Fruit fly (Drosophila melanogaster): ENCODE measurements around the gene CG34280.

Gene CG34280

dm6 chr3R:17412458-17413127 is 9.1 kb upstream of the CG34280 start, which contains the start of gene CG42821:
Gene CG42821 (plus strand): TSS chr3R:17413077.
- no peak for TF ChIP-seq CG17801 (GFP tag; optimal IDR thresholded peaks at IDR 0.05; ENCODE audit: partially characterized antibody)

- TF ChIP-seq CG17801 (GFP tag; optimal IDR thresholded peaks at IDR 0.05; ENCODE audit: partially characterized antibody), result no peak
These were observed 7.3 kb upstream of the CG34280 start, which contains the start of gene CG5863 for dm6 chr3R:17410808-17411207. Gene CG5863 (plus strand): TSS chr3R:17411108.

DNA sequence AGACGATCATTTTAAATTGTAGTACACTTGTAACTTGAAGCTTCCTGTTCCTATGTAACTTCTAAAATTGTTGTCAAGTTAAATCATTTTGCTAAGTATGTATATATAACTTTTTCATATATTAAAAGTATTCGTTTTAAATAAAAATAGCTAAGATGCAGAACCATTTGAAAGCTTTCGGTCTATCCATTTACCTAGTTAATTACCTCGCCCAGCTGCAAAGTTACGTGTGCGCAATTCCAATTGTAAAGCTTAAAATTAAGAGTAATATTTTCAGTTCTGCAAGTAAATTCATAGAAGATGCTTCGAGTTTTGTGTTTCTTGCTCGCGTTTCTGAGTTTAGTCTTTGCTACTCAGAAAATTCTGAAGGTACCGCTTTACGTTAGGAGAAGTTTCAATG is 5.8 kb upstream of the CG34280 start, which contains the start of gene CG5860:
TSS of gene CG5860 (plus strand) at position 301 of the 400 bp plus-strand sequence.
- no peak for TF ChIP-seq CG17801 (GFP tag; optimal IDR thresholded peaks at IDR 0.05; ENCODE audit: partially characterized antibody)

DNA sequence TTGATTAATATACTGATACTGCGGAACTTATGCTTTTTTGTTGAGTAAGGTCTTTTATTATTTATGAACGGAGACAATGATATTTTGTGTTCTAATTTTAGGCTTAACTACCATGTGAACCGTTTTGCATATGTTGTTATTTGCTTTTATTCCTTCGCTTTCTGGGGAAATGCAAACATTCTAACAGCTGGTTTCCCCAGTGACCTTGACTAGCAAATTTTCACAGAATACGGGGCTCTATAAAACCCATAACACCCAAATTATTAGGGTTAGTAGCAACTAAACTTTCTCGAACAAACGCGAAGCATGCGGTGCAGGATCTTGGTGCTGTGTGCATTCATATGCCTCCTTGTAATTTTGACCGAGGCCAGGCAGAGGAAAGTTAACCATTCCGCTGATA is 4.1 kb upstream of the CG34280 start, which contains the start of gene CG17283:
TSS of gene CG17283 (plus strand) at position 301 of the 400 bp plus-strand sequence.
- TF ChIP-seq CG17801 (GFP tag; optimal IDR thresholded peaks at IDR 0.05; ENCODE audit: partially characterized antibody), result no peak

DNA sequence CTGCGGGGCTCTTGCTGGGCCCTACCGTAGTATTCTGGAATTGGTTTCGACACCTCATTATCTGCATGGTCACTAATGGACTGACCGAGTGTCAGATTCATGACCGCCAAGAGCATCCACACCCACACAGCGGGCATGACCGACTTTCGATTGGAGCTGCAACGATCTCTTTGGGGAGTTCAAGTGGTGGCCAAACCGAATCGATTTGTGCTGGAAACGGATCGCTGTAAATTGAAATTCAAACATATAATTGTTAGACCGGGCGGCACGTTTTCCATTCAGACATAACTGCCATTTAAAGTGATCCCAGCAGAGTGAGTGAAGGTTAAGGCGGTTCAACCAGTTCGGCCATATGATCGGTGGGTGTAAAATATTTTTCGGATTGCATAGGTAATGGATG is 2.9 kb upstream of the CG34280 start, which contains the start of the genes CG42824 and CG42798:
TSS of gene CG42824 (minus strand) at position 101 of the 400 bp plus-strand sequence.
TSS of gene CG42798 (plus strand) at position 268 of the 400 bp plus-strand sequence.
- no peak for TF ChIP-seq CG17801 (GFP tag; optimal IDR thresholded peaks at IDR 0.05; ENCODE audit: partially characterized antibody)

DNA sequence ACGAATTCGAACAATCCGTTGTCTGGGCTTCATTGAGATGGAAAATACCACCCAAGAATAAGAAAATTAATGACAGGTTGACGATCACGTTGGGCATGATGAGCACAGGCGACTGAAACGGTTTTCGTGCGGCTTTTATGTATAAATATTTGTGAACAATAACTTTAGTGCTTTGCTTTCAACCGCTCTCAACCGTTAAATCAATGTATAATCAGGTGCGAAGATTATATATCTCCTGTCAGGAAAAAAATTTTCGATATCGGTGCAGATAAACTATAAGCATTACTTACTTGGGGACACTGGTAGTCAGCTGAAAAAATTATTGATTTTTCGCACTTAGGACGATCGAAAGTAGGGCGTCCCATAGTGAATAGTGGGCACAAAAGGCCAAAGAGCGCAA is 1.5 kb upstream of the CG34280 start, which contains the start of gene CG42823:
TSS of gene CG42823 (minus strand) at position 101 of the 400 bp plus-strand sequence.
- TF ChIP-seq CG17801 (GFP tag; optimal IDR thresholded peaks at IDR 0.05; ENCODE audit: partially characterized antibody), result no peak

DNA sequence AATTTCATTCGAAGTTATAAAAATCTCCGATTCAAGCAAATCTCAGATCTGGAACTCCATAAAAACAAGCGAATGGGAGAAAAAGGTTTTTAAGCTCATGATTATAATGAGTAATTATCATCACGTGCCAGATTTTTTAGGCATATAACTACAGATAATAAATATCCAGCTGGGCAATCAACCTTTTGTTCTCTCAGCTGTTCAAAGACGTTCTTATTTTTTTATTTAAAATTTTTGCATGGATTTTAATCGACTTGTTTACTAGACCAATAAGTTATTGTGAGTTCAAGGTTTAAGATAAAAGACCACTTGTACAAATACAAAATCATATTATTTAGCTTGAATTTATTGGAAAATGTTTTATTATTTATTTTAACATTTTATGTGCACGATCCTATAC is 637 bp upstream of the CG34280 start:
- TF ChIP-seq CG17801 (GFP tag; optimal IDR thresholded peaks at IDR 0.05; ENCODE audit: partially characterized antibody), result no peak

dm6 chr3R:17403188-17403587 is 330 bp downstream of the CG34280 start, which contains the start of gene CG34279:
Gene CG34279 (minus strand): TSS chr3R:17403288.
- TF ChIP-seq CG17801 (GFP tag; optimal IDR thresholded peaks at IDR 0.05; ENCODE audit: partially characterized antibody), result no peak

dm6 chr3R:17402434-17402833 is 1.1 kb downstream of the CG34280 start, which contains the start of gene Sur-8:
Gene Sur-8 (minus strand): TSS chr3R:17402515.
- TF ChIP-seq CG17801 (GFP tag; optimal IDR thresholded peaks at IDR 0.05; ENCODE audit: partially characterized antibody), result no peak

- TF ChIP-seq CG17801 (GFP tag; optimal IDR thresholded peaks at IDR 0.05; ENCODE audit: partially characterized antibody), result peak; percentile 20
These were observed 2.2 kb downstream of the CG34280 start for dm6 chr3R:17401289-17401752.

DNA sequence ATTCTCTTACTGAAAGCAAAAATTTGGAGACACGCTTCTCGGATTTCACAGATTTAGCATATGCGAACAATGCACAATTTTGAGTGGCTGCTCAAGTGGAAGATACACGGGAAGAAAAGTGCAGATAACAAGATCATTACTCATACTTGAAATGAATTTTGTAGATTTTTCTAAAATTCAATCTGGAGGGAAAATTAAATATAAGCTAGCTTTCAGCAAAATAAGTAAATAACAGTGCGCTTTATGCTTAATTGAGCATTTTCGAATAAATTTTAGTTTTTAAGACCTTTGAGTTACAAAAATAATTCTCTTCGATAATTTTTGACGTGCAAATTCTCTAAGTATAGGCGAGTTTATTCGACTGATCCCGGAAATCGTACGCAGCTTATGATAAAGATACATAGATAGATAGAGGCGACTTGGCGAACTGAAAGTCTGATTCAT is 2.8 kb downstream of the CG34280 start:
- TF ChIP-seq CG17801 (GFP tag; optimal IDR thresholded peaks at IDR 0.05; ENCODE audit: partially characterized antibody), result peak; percentile 51

dm6 chr3R:17400102-17400501 is 3.4 kb downstream of the CG34280 start:
- no peak for TF ChIP-seq CG17801 (GFP tag; optimal IDR thresholded peaks at IDR 0.05; ENCODE audit: partially characterized antibody)

- TF ChIP-seq CG17801 (GFP tag; optimal IDR thresholded peaks at IDR 0.05; ENCODE audit: partially characterized antibody), result no peak
These were observed 9.0 kb downstream of the CG34280 start, which contains the start of gene CREG for dm6 chr3R:17394318-17395188. Gene CREG (minus strand): TSS chr3R:17394640.

dm6 chr3R:17391313-17391845 is 12.1 kb downstream of the CG34280 start, which contains the start of the genes Brf and sds22:
Gene Brf (minus strand): TSS chr3R:17391337.
Gene sds22 (plus strand): TSS chr3R:17391594.
- peak; percentile 96 for TF ChIP-seq CG17801 (GFP tag; optimal IDR thresholded peaks at IDR 0.05; ENCODE audit: partially characterized antibody)

Measured in ovary, adult (tissue).